Worm (Caenorhabditis elegans) whole organism, L1 larva: Measurements from ENCODE around the gene bigr-1.

Source experiments
- C04F5.9 ChIP-seq: sonication (generic microtip); optimal IDR thresholded peaks from 2 replicates; lab custom pipeline; 2016; ENCODE audit warnings: missing genetic modification characterization, missing compliant biosample characterization
- C34B4.2 ChIP-seq: sonication (generic microtip); optimal IDR thresholded peaks from 2 replicates; lab custom pipeline; 2017; ENCODE audit warnings: mild to moderate bottlenecking, missing genetic modification characterization, missing compliant biosample characterization
- ama-1 ChIP-seq: fragments of 150-350 bp; optimal IDR thresholded peaks from 2 replicates; lab custom pipeline; 2014
- ceh-63 ChIP-seq: fragments of 200-800 bp; sonication (Bioruptor generic); optimal IDR thresholded peaks from 2 replicates; lab custom pipeline; 2018; ENCODE audit warnings: mild to moderate bottlenecking, missing genetic modification characterization, missing compliant biosample characterization
- ceh-8 ChIP-seq: fragments of 200-800 bp; sonication (Bioruptor generic); optimal IDR thresholded peaks from 2 replicates; lab custom pipeline; 2018; ENCODE audit warnings: mild to moderate bottlenecking, missing genetic modification characterization, moderate library complexity, missing compliant biosample characterization
- ceh-82 ChIP-seq, 3 experiments: fragments of 150-350 bp in 1 of 3; sonication (generic microtip) in 2 of 3; optimal IDR thresholded peaks; 2 replicates each; lab custom pipeline; 2014 to 2017; ENCODE audit warnings: missing biosample characterization in 3 of 3, missing genetic modification characterization in 3 of 3
- ceh-88 ChIP-seq: fragments of 200-800 bp; sonication (Bioruptor generic); IDR thresholded peaks from 2 replicates; pipeline ENCODE4 v1.3.6; 2022; ENCODE audit warnings: missing genetic modification characterization, missing compliant biosample characterization
- ceh-90 ChIP-seq: sonication (generic microtip); optimal IDR thresholded peaks from 2 replicates; lab custom pipeline; 2016; ENCODE audit warnings: missing genetic modification characterization, missing compliant biosample characterization
- efl-1 ChIP-seq, 4 experiments: fragments of 150-350 bp; optimal IDR thresholded peaks in 3 of 4; peaks in 1 of 4; 1 replicate in 1 of 4; 2 replicates in 3 of 4; lab custom pipeline; 2014; ENCODE audit warnings: missing biosample characterization in 2 of 4, missing genetic modification characterization in 2 of 4, missing genetic modification reagents in 2 of 4
- egl-13 ChIP-seq: sonication (generic microtip); optimal IDR thresholded peaks from 2 replicates; lab custom pipeline; 2016; ENCODE audit warnings: missing genotype, missing genetic modification reagents, missing genetic modification characterization, missing compliant biosample characterization
- egl-27 ChIP-seq, 2 experiments: fragments of 150-350 bp in 1 of 2; sonication (generic microtip); optimal IDR thresholded peaks; 3 replicates each; lab custom pipeline; 2017 to 2018; ENCODE audit warnings: missing biosample characterization in 2 of 2, missing genetic modification characterization in 2 of 2, missing genetic modification reagents in 2 of 2
- ets-5 ChIP-seq: fragments of 200-800 bp; sonication (Bioruptor generic); IDR thresholded peaks from 2 replicates; pipeline ENCODE4 v1.3.6; 2022; ENCODE audit warnings: missing genetic modification characterization, missing compliant biosample characterization
- fkh-10 ChIP-seq: sonication (generic microtip); optimal IDR thresholded peaks from 2 replicates; lab custom pipeline; 2017; ENCODE audit warnings: missing biosample characterization, missing genetic modification reagents, missing genetic modification characterization
- fkh-4 ChIP-seq: sonication (generic microtip); optimal IDR thresholded peaks from 2 replicates; lab custom pipeline; 2016; ENCODE audit warnings: missing compliant biosample characterization, missing genetic modification characterization, borderline replicate concordance
- hlh-17 ChIP-seq: fragments of 200-800 bp; sonication (Bioruptor generic); optimal IDR thresholded peaks from 2 replicates; lab custom pipeline; 2018; ENCODE audit warnings: missing genetic modification characterization, mild to moderate bottlenecking, missing compliant biosample characterization, moderate library complexity, borderline replicate concordance
- irx-1 ChIP-seq: sonication (generic microtip); optimal IDR thresholded peaks from 2 replicates; lab custom pipeline; 2016; ENCODE audit warnings: missing genetic modification characterization, missing compliant biosample characterization
- lin-14 ChIP-seq: fragments of 200-800 bp; sonication (Bioruptor generic); optimal IDR thresholded peaks from 2 replicates; lab custom pipeline; 2018; ENCODE audit warnings: mild to moderate bottlenecking, missing genetic modification characterization, moderate library complexity, missing compliant biosample characterization
- lin-39 ChIP-seq: fragments of 150-350 bp; optimal IDR thresholded peaks from 2 replicates; lab custom pipeline; 2014; ENCODE audit warnings: missing biosample characterization, missing genetic modification reagents, missing genetic modification characterization
- lir-3 ChIP-seq: sonication (generic microtip); optimal IDR thresholded peaks from 2 replicates; lab custom pipeline; 2016; ENCODE audit warnings: mild to moderate bottlenecking, missing genetic modification characterization, moderate library complexity, missing compliant biosample characterization; ENCODE audit not compliant: poor library complexity
- lsy-2 ChIP-seq, 2 experiments: fragments of 150-350 bp; optimal IDR thresholded peaks; 2 replicates each; lab custom pipeline; 2014; ENCODE audit warnings: missing biosample characterization in 2 of 2, missing genetic modification characterization in 2 of 2
- mef-2 ChIP-seq: fragments of 150-350 bp; optimal IDR thresholded peaks from 2 replicates; lab custom pipeline; 2014; ENCODE audit warnings: missing biosample characterization, missing genetic modification characterization
- mep-1 ChIP-seq: fragments of 150-350 bp; optimal IDR thresholded peaks from 2 replicates; lab custom pipeline; 2014; ENCODE audit warnings: missing biosample characterization, missing genetic modification characterization
- nhr-11 ChIP-seq: fragments of 150-350 bp; optimal IDR thresholded peaks from 2 replicates; lab custom pipeline; 2014; ENCODE audit warnings: missing biosample characterization, missing genetic modification characterization
- nhr-12 ChIP-seq: sonication (generic microtip); optimal IDR thresholded peaks from 2 replicates; lab custom pipeline; 2017; ENCODE audit warnings: missing biosample characterization, missing genetic modification characterization
- nhr-237 ChIP-seq: fragments of 150-350 bp; optimal IDR thresholded peaks from 2 replicates; lab custom pipeline; 2014; ENCODE audit warnings: missing biosample characterization, missing genetic modification characterization
- nhr-28 ChIP-seq: fragments of 150-350 bp; optimal IDR thresholded peaks from 2 replicates; lab custom pipeline; 2014; ENCODE audit warnings: missing biosample characterization, missing genetic modification characterization
- nhr-47 ChIP-seq: sonication (generic microtip); optimal IDR thresholded peaks from 2 replicates; lab custom pipeline; 2016; ENCODE audit warnings: mild to moderate bottlenecking, missing genetic modification characterization, moderate library complexity, missing compliant biosample characterization
- nhr-71 ChIP-seq: sonication (generic microtip); optimal IDR thresholded peaks from 2 replicates; lab custom pipeline; 2016; ENCODE audit warnings: mild to moderate bottlenecking, missing genetic modification characterization, moderate library complexity, missing compliant biosample characterization
- nhr-77 ChIP-seq: fragments of 150-350 bp; optimal IDR thresholded peaks from 2 replicates; lab custom pipeline; 2014; ENCODE audit warnings: missing biosample characterization, missing genetic modification characterization
- nhr-84 ChIP-seq: sonication (generic microtip); optimal IDR thresholded peaks from 2 replicates; lab custom pipeline; 2017; ENCODE audit warnings: missing biosample characterization, missing genetic modification characterization
- nhr-85 ChIP-seq: sonication (generic microtip); peaks from one replicate; lab custom pipeline; 2016; ENCODE audit warnings: missing genetic modification characterization, inconsistent platforms, missing compliant biosample characterization
- nhr-90 ChIP-seq: sonication (generic microtip); optimal IDR thresholded peaks from 2 replicates; lab custom pipeline; 2016; ENCODE audit warnings: mild to moderate bottlenecking, missing genetic modification characterization, missing compliant biosample characterization; ENCODE audit not compliant: poor library complexity
- pax-3 ChIP-seq: fragments of 200-800 bp; sonication (Bioruptor generic); optimal IDR thresholded peaks from 2 replicates; lab custom pipeline; 2018; ENCODE audit warnings: mild to moderate bottlenecking, missing genetic modification characterization, moderate library complexity, missing compliant biosample characterization
- pqm-1 ChIP-seq: sonication (generic microtip); optimal IDR thresholded peaks from 3 replicates; lab custom pipeline; 2017; ENCODE audit warnings: missing biosample characterization, missing genetic modification characterization
- rnt-1 ChIP-seq: sonication (generic microtip); optimal IDR thresholded peaks from 2 replicates; lab custom pipeline; 2016; ENCODE audit warnings: mild to moderate bottlenecking, missing genetic modification characterization, moderate library complexity, missing compliant biosample characterization
- skn-1 ChIP-seq: fragments of 150-350 bp; optimal IDR thresholded peaks from 2 replicates; lab custom pipeline; 2014; ENCODE audit warnings: missing biosample characterization, missing genetic modification characterization
- snpc-4 ChIP-seq: fragments of 150-350 bp; optimal IDR thresholded peaks from 2 replicates; lab custom pipeline; 2014; ENCODE audit warnings: missing biosample characterization, missing genetic modification characterization
- sup-37 ChIP-seq: fragments of 200-800 bp; sonication (Bioruptor generic); optimal IDR thresholded peaks from 2 replicates; lab custom pipeline; 2018; ENCODE audit warnings: mild to moderate bottlenecking, missing genetic modification characterization, missing compliant biosample characterization
- tbx-2 ChIP-seq: sonication (generic microtip); optimal IDR thresholded peaks from 2 replicates; lab custom pipeline; 2016; ENCODE audit warnings: missing genetic modification characterization, missing compliant biosample characterization
- unc-30 ChIP-seq: sonication (generic microtip); optimal IDR thresholded peaks from 2 replicates; lab custom pipeline; 2017; ENCODE audit warnings: missing biosample characterization, missing genetic modification characterization
- unc-86 ChIP-seq: sonication (generic microtip); optimal IDR thresholded peaks from 2 replicates; lab custom pipeline; 2016; ENCODE audit warnings: missing genetic modification characterization, missing compliant biosample characterization
- vab-15 ChIP-seq: sonication (generic microtip); optimal IDR thresholded peaks from 2 replicates; lab custom pipeline; 2017; ENCODE audit warnings: missing genotype, mild to moderate bottlenecking, missing genetic modification characterization, missing compliant biosample characterization
- xbp-1 ChIP-seq: sonication (generic microtip); optimal IDR thresholded peaks from 2 replicates; lab custom pipeline; 2016; ENCODE audit warnings: missing genetic modification characterization, missing compliant biosample characterization
- zag-1 ChIP-seq: fragments of 150-350 bp; optimal IDR thresholded peaks from 2 replicates; lab custom pipeline; 2014; ENCODE audit warnings: missing biosample characterization, missing genetic modification characterization
- ztf-4 ChIP-seq: fragments of 150-350 bp; optimal IDR thresholded peaks from 2 replicates; lab custom pipeline; 2014; ENCODE audit warnings: missing biosample characterization, missing genetic modification characterization

The bigr-1 gene

DNA sequence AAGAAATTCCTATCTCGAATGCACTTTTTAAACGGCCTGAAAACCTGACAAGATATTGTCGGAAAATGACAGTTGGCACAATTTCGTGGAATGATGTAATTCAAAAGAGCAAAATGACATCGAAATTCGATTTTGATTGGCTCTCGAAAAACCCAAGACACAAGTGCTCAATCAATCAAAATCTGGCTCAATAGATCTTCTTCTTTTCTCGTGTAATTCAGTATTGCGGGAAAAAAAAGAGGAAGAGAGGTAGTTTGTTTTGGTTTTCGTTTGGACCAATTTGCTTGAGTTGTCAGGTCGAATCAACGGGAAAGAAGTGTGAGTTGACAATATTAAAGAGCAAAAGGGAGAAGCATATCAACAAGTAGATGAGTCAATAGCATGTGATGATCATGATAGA is 45.7 kb upstream of the bigr-1 start (continued):
- TF ChIP-seq lin-39 (tag; lab: Kevin White, UChicago): peak; percentile 39
- peak; percentile 67 for TF ChIP-seq nhr-71
- no peak for TF ChIP-seq egl-27 (tag; optimal IDR thresholded peaks at IDR 0.05; lab: Kevin White, UChicago)
- no peak for TF ChIP-seq fkh-10 (GFP tag; lab: Kevin White, UChicago)
- TF ChIP-seq xbp-1 (tag; lab: Kevin White, UChicago): no peak
- no peak for TF ChIP-seq fkh-4 (tag; lab: Kevin White, UChicago)
- TF ChIP-seq ceh-90: no peak
- TF ChIP-seq lin-14 (GFP tag; lab: Kevin White, UChicago): peak; percentile 74
- TF ChIP-seq irx-1 (tag; lab: Kevin White, UChicago): no peak
- TF ChIP-seq snpc-4 (tag; lab: Kevin White, UChicago): no peak
- TF ChIP-seq egl-13 (tag; lab: Kevin White, UChicago): no peak
- TF ChIP-seq mep-1: no peak
- TF ChIP-seq efl-1 (optimal IDR thresholded peaks at IDR 0.05; lab: Kevin White, UChicago): peak in 1 of 2 experiments; percentile 4
- TF ChIP-seq efl-1 (GFP tag; optimal IDR thresholded peaks at IDR 0.05 in 1 of 2; lab: Kevin White, UChicago): peak in 1 of 2 experiments; percentile 85
- no peak for TF ChIP-seq pax-3
- TF ChIP-seq nhr-12 (tag; lab: Kevin White, UChicago): no peak
- no peak for TF ChIP-seq tbx-2 (tag; lab: Kevin White, UChicago)
- TF ChIP-seq nhr-237 (tag; lab: Kevin White, UChicago): no peak
- no peak for TF ChIP-seq ets-5
- no peak for TF ChIP-seq nhr-84
- no peak for TF ChIP-seq mef-2 (tag; lab: Kevin White, UChicago)
- TF ChIP-seq sup-37 (GFP tag; lab: Kevin White, UChicago): no peak
- TF ChIP-seq ama-1: no peak
- TF ChIP-seq zag-1 (tag; lab: Kevin White, UChicago): no peak
- no peak for TF ChIP-seq C34B4.2
- no peak for TF ChIP-seq nhr-90 (tag; lab: Kevin White, UChicago)
- no peak for TF ChIP-seq ztf-4 (tag; lab: Kevin White, UChicago)
- peak; percentile 22 for TF ChIP-seq vab-15
- TF ChIP-seq C04F5.9 (tag; lab: Kevin White, UChicago): no peak
- no peak for TF ChIP-seq hlh-17 (GFP tag; lab: Kevin White, UChicago)
- no peak for TF ChIP-seq unc-30 (tag; lab: Kevin White, UChicago)
- no peak for TF ChIP-seq lir-3 (tag; lab: Kevin White, UChicago)
- no peak for TF ChIP-seq skn-1 (tag; lab: Kevin White, UChicago)
- peak; percentile 31 to 57 for TF ChIP-seq lsy-2 (tag; optimal IDR thresholded peaks at IDR 0.05; lab: Kevin White, UChicago)
- no peak for TF ChIP-seq nhr-28 (tag; lab: Kevin White, UChicago)
- no peak for TF ChIP-seq ceh-63 (GFP tag; lab: Kevin White, UChicago)
- peak; percentile 66 for TF ChIP-seq rnt-1 (tag; lab: Kevin White, UChicago)
- no peak for TF ChIP-seq nhr-11

DNA sequence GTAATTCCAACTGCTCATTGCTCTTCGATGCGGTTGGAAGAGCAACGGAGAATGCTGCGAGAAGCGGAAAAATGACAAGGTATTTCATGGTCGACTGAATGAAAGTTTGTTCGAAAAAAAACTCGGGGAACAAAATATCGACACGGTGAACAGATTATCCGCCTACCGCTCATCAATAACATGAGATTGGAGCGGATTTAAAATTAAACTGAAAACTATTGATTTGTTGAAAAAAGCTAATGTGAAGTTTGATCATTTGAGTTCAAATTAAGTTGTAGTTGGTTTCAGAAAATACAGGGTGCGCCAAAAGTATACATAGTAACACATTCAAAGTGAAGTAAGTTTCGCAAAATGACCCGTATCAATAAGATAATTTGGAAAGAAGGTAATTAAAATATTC is 41.3 kb upstream of the bigr-1 start, which contains the start of gene F40F8.4:
TSS of gene F40F8.4 (minus strand) at position 101 of the 400 bp plus-strand sequence.
- TF ChIP-seq lin-39 (tag; lab: Kevin White, UChicago) (no peak), nhr-77 (tag; lab: Kevin White, UChicago) (no peak), unc-86 (tag; lab: Kevin White, UChicago) (no peak), snpc-4 (tag; lab: Kevin White, UChicago) (no peak), nhr-84 (no peak), ceh-88 (GFP tag; lab: Robert Waterston, UW) (no peak), fkh-4 (tag; lab: Kevin White, UChicago) (no peak), ceh-63 (GFP tag; lab: Kevin White, UChicago) (no peak), pqm-1 (tag; lab: Kevin White, UChicago) (no peak), rnt-1 (tag; lab: Kevin White, UChicago) (no peak), nhr-47 (tag; lab: Kevin White, UChicago) (no peak), unc-30 (tag; lab: Kevin White, UChicago) (no peak), nhr-90 (tag; lab: Kevin White, UChicago) (no peak), C34B4.2 (no peak), ets-5 (no peak), ceh-82 (tag; optimal IDR thresholded peaks at IDR 0.05; lab: Kevin White, UChicago) (no peak), nhr-85 (tag; lab: Kevin White, UChicago) (no peak), ceh-8 (GFP tag; lab: Kevin White, UChicago) (no peak)
